Fruit fly (Drosophila melanogaster) whole organism, embryonic: ENCODE measurements around the gene yellow-e3.

ENCODE experiments used
- Asciz ChIP-seq: fragments of 200-800 bp; sonication (Bioruptor generic); optimal IDR thresholded peaks from 2 replicates; lab custom pipeline; 2017; ENCODE audit warnings: missing biosample characterization, mild to moderate bottlenecking, missing genetic modification characterization, missing genetic modification reagents
- Bdp1 ChIP-seq: fragments of 200-800 bp; sonication (Bioruptor generic); optimal IDR thresholded peaks from 3 replicates; lab custom pipeline; 2016; ENCODE audit warnings: missing biosample characterization, missing genetic modification characterization
- CG10147 ChIP-seq: fragments of 200-800 bp; sonication (Bioruptor generic); optimal IDR thresholded peaks from 2 replicates; lab custom pipeline; 2019; ENCODE audit warnings: missing biosample characterization, mild to moderate bottlenecking, missing genetic modification characterization, moderate library complexity
- CG12071 ChIP-seq: fragments of 200-800 bp; sonication (Bioruptor generic); optimal IDR thresholded peaks from 3 replicates; lab custom pipeline; 2018; ENCODE audit warnings: missing biosample characterization, mild to moderate bottlenecking, missing genetic modification characterization
- CG12769 ChIP-seq: fragments of 200-800 bp; sonication (Bioruptor generic); optimal IDR thresholded peaks from 2 replicates; lab custom pipeline; 2019; ENCODE audit warnings: missing biosample characterization, mild to moderate bottlenecking, missing genetic modification characterization, moderate library complexity
- CG14441 ChIP-seq: fragments of 200-800 bp; sonication (Bioruptor generic); IDR thresholded peaks from 2 replicates; pipeline ENCODE4 v1.3.6; 2022; ENCODE audit warnings: missing biosample characterization, missing genetic modification characterization
- CG1529 ChIP-seq: fragments of 200-800 bp; sonication (Bioruptor generic); optimal IDR thresholded peaks from 3 replicates; lab custom pipeline; 2018; ENCODE audit warnings: missing biosample characterization, missing genetic modification characterization
- CG15514 ChIP-seq: fragments of 200-800 bp; sonication (Bioruptor generic); optimal IDR thresholded peaks from 3 replicates; lab custom pipeline; 2017; ENCODE audit warnings: missing biosample characterization, missing genetic modification characterization, mild to moderate bottlenecking, moderate library complexity, missing genetic modification reagents
- CG1603 ChIP-seq: fragments of 200-800 bp; sonication (Bioruptor generic); optimal IDR thresholded peaks from 2 replicates; lab custom pipeline; 2019; ENCODE audit warnings: missing biosample characterization, mild to moderate bottlenecking, missing genetic modification characterization, moderate library complexity
- CG1792 ChIP-seq: fragments of 200-800 bp; sonication (Bioruptor generic); optimal IDR thresholded peaks from 2 replicates; lab custom pipeline; 2016; ENCODE audit warnings: missing biosample characterization, missing genetic modification characterization
- CG34376 ChIP-seq: fragments of 200-800 bp; sonication (Bioruptor generic); optimal IDR thresholded peaks from 2 replicates; lab custom pipeline; 2018; ENCODE audit warnings: missing biosample characterization, mild to moderate bottlenecking, missing genetic modification characterization
- CG42726 ChIP-seq: fragments of 200-800 bp; sonication (Bioruptor generic); IDR thresholded peaks from 2 replicates; pipeline ENCODE4 v1.3.6; 2022; ENCODE audit warnings: missing biosample characterization, missing genetic modification characterization; ENCODE audit not compliant: partially characterized antibody
- CG4282 ChIP-seq: fragments of 200-800 bp; sonication (Bioruptor generic); optimal IDR thresholded peaks from 2 replicates; lab custom pipeline; 2016; ENCODE audit warnings: missing biosample characterization, missing genetic modification characterization
- CG5953 ChIP-seq: fragments of 200-800 bp; sonication (Bioruptor generic); IDR thresholded peaks from 2 replicates; pipeline ENCODE4 v1.3.6; 2022; ENCODE audit warnings: missing biosample characterization, missing genetic modification characterization
- CG6683 ChIP-seq: fragments of 200-800 bp; sonication (Bioruptor generic); optimal IDR thresholded peaks from 2 replicates; lab custom pipeline; 2017; ENCODE audit warnings: missing biosample characterization, mild to moderate bottlenecking, missing genetic modification characterization, missing genetic modification reagents
- CG6765 ChIP-seq: fragments of 200-800 bp; sonication (Bioruptor generic); optimal IDR thresholded peaks from 3 replicates; lab custom pipeline; 2017; ENCODE audit warnings: missing biosample characterization, mild to moderate bottlenecking, missing genetic modification characterization
- CG8290 ChIP-seq, 3 experiments: fragments of 200-800 bp; sonication (Bioruptor generic); optimal IDR thresholded peaks; 2 replicates each; lab custom pipeline; 2016 to 2019; ENCODE audit warnings: missing biosample characterization in 3 of 3, missing genetic modification characterization in 3 of 3, mild to moderate bottlenecking in 2 of 3, moderate library complexity in 1 of 3
- CG9932 ChIP-seq: fragments of 200-800 bp; sonication (Bioruptor generic); IDR thresholded peaks from 2 replicates; pipeline ENCODE4 v1.3.6; 2022; ENCODE audit warnings: missing biosample characterization, missing genetic modification characterization
- Doc2 ChIP-seq: fragments of 200-800 bp; sonication (Bioruptor generic); IDR thresholded peaks from 2 replicates; pipeline ENCODE4 v1.3.6; 2022; ENCODE audit warnings: missing biosample characterization, missing genetic modification characterization
- Gsc ChIP-seq: fragments of 200-800 bp; sonication (Bioruptor generic); IDR thresholded peaks from 2 replicates; pipeline ENCODE4 v1.3.6; 2022; ENCODE audit warnings: missing biosample characterization, missing genetic modification characterization
- HLH4C ChIP-seq: fragments of 200-800 bp; sonication (Bioruptor generic); IDR thresholded peaks from 3 replicates; pipeline ENCODE4 v1.3.6; 2022; ENCODE audit warnings: missing biosample characterization, missing genetic modification characterization; ENCODE audit not compliant: partially characterized antibody
- Hmr ChIP-seq: fragments of 200-800 bp; sonication (Bioruptor generic); optimal IDR thresholded peaks from 3 replicates; lab custom pipeline; 2017; ENCODE audit warnings: mild to moderate bottlenecking, missing biosample characterization, missing genetic modification reagents, missing genetic modification characterization
- Med ChIP-seq: fragments of 200-800 bp; sonication (Bioruptor generic); peaks from one replicate; lab custom pipeline; 2016; ENCODE audit warnings: missing biosample characterization, missing genetic modification characterization, mild to moderate bottlenecking, inconsistent platforms, moderate library complexity
- Neu2 ChIP-seq: fragments of 200-800 bp; sonication (Bioruptor generic); optimal IDR thresholded peaks from 3 replicates; lab custom pipeline; 2016; ENCODE audit warnings: missing biosample characterization, missing genetic modification characterization, borderline replicate concordance
- Side ChIP-seq: fragments of 200-800 bp; sonication (Bioruptor generic); optimal IDR thresholded peaks from 2 replicates; lab custom pipeline; 2016; ENCODE audit warnings: missing biosample characterization, missing genetic modification characterization
- Sry-β ChIP-seq: fragments of 200-800 bp; sonication (Bioruptor generic); optimal IDR thresholded peaks from 2 replicates; lab custom pipeline; 2018; ENCODE audit warnings: missing biosample characterization, mild to moderate bottlenecking, missing genetic modification characterization, moderate library complexity
- abd-A ChIP-seq: fragments of 200-800 bp; sonication (Bioruptor generic); optimal IDR thresholded peaks from 3 replicates; lab custom pipeline; 2019; ENCODE audit warnings: missing biosample characterization, mild to moderate bottlenecking, missing genetic modification characterization, moderate library complexity
- aop ChIP-seq: fragments of 200-800 bp; sonication (Bioruptor generic); IDR thresholded peaks from 2 replicates; pipeline ENCODE4 v1.3.6; 2022; ENCODE audit warnings: missing biosample characterization, missing genetic modification characterization
- bowl ChIP-seq: fragments of 200-800 bp; sonication (Bioruptor generic); IDR thresholded peaks from 2 replicates; pipeline ENCODE4 v1.3.6; 2022; ENCODE audit warnings: missing biosample characterization, missing genetic modification characterization
- caup ChIP-seq: fragments of 200-800 bp; sonication (Bioruptor generic); optimal IDR thresholded peaks from 3 replicates; lab custom pipeline; 2017; ENCODE audit warnings: missing biosample characterization, mild to moderate bottlenecking, missing genetic modification characterization, moderate library complexity; ENCODE audit not compliant: severe bottlenecking
- dysf ChIP-seq: fragments of 200-800 bp; sonication (Bioruptor generic); IDR thresholded peaks from 3 replicates; pipeline ENCODE4 v1.3.6; 2022; ENCODE audit warnings: missing biosample characterization, missing genetic modification characterization
- eve ChIP-seq, 2 experiments: fragments of >200 bp; optimal IDR thresholded peaks; 2 replicates each; lab custom pipeline; 2017; ENCODE audit warnings: missing biosample characterization in 2 of 2, missing genetic modification characterization in 2 of 2
- eyg ChIP-seq: fragments of 200-800 bp; sonication (Bioruptor generic); optimal IDR thresholded peaks from 3 replicates; lab custom pipeline; 2016; ENCODE audit warnings: missing biosample characterization, missing genetic modification characterization
- fd64A ChIP-seq: fragments of 200-800 bp; sonication (Bioruptor generic); optimal IDR thresholded peaks from 3 replicates; lab custom pipeline; 2018; ENCODE audit warnings: missing biosample characterization, mild to moderate bottlenecking, missing genetic modification characterization
- inv ChIP-seq: fragments of 200-800 bp; sonication (Bioruptor generic); IDR thresholded peaks from 2 replicates; pipeline ENCODE4 v1.3.6; 2022; ENCODE audit warnings: missing biosample characterization, missing genetic modification characterization; ENCODE audit not compliant: partially characterized antibody
- luna ChIP-seq: fragments of 200-800 bp; sonication (Bioruptor generic); optimal IDR thresholded peaks from 2 replicates; lab custom pipeline; 2016; ENCODE audit warnings: missing biosample characterization, missing genetic modification characterization
- p53 ChIP-seq: fragments of 200-800 bp; sonication (Bioruptor generic); optimal IDR thresholded peaks from 2 replicates; lab custom pipeline; 2016; ENCODE audit warnings: missing biosample characterization, missing genetic modification characterization
- pfk ChIP-seq: fragments of 200-800 bp; sonication (Bioruptor generic); optimal IDR thresholded peaks from 2 replicates; lab custom pipeline; 2018; ENCODE audit warnings: missing biosample characterization, mild to moderate bottlenecking, missing genetic modification characterization, moderate library complexity
- pnt ChIP-seq: fragments of 200-800 bp; sonication (Bioruptor generic); optimal IDR thresholded peaks from 3 replicates; lab custom pipeline; 2016; ENCODE audit warnings: missing biosample characterization, missing genetic modification characterization
- pros ChIP-seq: fragments of 200-800 bp; sonication (Bioruptor generic); optimal IDR thresholded peaks from 3 replicates; lab custom pipeline; 2019; ENCODE audit warnings: missing biosample characterization, mild to moderate bottlenecking, missing genetic modification characterization, moderate library complexity
- pum ChIP-seq: fragments of 200-800 bp; sonication (Bioruptor generic); optimal IDR thresholded peaks from 2 replicates; lab custom pipeline; 2016; ENCODE audit warnings: missing biosample characterization, missing genetic modification characterization
- schlank ChIP-seq: fragments of 200-800 bp; sonication (Bioruptor generic); optimal IDR thresholded peaks from 2 replicates; lab custom pipeline; 2018; ENCODE audit warnings: missing biosample characterization, mild to moderate bottlenecking, missing genetic modification characterization
- sd ChIP-seq: fragments of 200-800 bp; sonication (Bioruptor generic); optimal IDR thresholded peaks from 3 replicates; lab custom pipeline; 2018; ENCODE audit warnings: missing biosample characterization, mild to moderate bottlenecking, missing genetic modification characterization, moderate library complexity
- sens-2 ChIP-seq: fragments of 200-800 bp; sonication (Bioruptor generic); IDR thresholded peaks from 2 replicates; pipeline ENCODE4 v1.3.6; 2022; ENCODE audit warnings: missing biosample characterization, missing genetic modification characterization
- so ChIP-seq: fragments of 200-800 bp; sonication (Bioruptor generic); IDR thresholded peaks from 3 replicates; pipeline ENCODE4 v1.3.6; 2022; ENCODE audit warnings: missing biosample characterization, missing genetic modification characterization
- tin ChIP-seq: fragments of 200-800 bp; sonication (Bioruptor generic); optimal IDR thresholded peaks from 3 replicates; lab custom pipeline; 2016; ENCODE audit warnings: missing biosample characterization, missing genetic modification characterization
- usp ChIP-seq: fragments of >200 bp; optimal IDR thresholded peaks from 2 replicates; lab custom pipeline; 2017; ENCODE audit warnings: missing biosample characterization, missing genetic modification characterization

Gene yellow-e3

DNA sequence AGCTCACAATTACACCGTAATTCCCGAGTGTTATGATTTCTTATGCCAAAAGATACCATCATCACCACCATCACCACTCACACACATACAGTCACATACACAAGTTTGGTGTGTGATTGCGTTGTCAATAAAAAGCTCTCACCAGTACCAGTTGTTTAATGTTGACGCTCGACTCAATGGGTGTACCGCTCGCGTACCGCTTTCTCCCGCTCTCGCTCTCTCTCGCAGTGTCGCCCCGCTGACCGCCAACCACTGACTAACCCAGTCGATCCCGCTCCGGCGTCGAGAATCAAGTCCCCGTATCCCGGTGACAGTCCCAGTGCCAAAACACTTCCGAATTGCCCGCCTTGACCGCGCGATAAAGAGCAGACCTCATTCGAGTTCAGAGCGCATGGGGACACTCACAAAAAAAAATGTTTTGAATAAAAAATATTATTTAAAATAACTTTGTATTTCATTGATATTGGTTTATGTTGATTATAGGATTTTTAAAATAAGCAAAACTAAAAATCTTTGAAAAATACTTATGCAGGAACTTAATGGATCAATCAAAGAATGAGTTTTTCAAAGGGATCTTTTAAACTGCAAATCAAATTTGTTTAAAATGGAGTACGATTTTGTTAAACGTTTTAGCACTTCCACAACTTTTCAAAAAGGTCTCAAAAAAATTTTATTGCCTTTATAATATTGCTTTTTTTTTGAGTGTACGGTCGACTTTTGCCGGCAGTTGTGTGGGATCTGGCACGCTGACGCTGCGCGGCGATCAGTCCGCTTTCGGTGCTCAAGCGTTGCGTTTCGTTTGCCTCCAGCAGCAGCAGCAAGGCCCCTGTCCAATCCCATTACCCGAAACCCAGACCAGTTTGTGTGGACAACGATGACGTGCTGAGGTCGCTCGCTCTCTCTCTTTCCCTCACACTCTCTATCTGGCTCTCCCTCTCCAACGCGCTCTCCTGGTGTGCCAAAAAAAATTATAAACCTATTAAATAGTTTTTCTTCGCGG is 40.2 kb downstream of the yellow-e3 start, which contains the start of gene Dic1 (continued):
- TF ChIP-seq tin (GFP tag; lab: Kevin White, UChicago) (peak; percentile 97), CG5953 (GFP tag; lab: Robert Waterston, UW) (peak; percentile 74), CG34376 (GFP tag; lab: Kevin White, UChicago) (peak; percentile 91), Asciz (GFP tag; lab: Kevin White, UChicago) (peak; percentile 99), CG1529 (GFP tag; lab: Kevin White, UChicago) (peak; percentile 94), CG1792 (GFP tag; lab: Kevin White, UChicago) (peak; percentile 84), CG15514 (GFP tag; lab: Kevin White, UChicago) (peak; percentile 90), CG8290 (GFP tag; optimal IDR thresholded peaks at IDR 0.05; lab: Kevin White, UChicago) (peak; percentile 75), CG8290 (tag; optimal IDR thresholded peaks at IDR 0.05; lab: Kevin White, UChicago) (peak in 1 of 2 experiments; percentile 74), CG1603 (tag; lab: Kevin White, UChicago) (peak; percentile 67), inv (GFP tag; lab: Robert Waterston, UW) (no peak; the same call in 1 of the 2 replicates), so (GFP tag; lab: Robert Waterston, UW) (peak; percentile 86), bowl (peak; percentile 48; the same call in 1 of the 2 replicates), pfk (GFP tag; lab: Kevin White, UChicago) (peak; percentile 29), Sry-β (GFP tag; lab: Kevin White, UChicago) (peak; percentile 63), CG10147 (peak; percentile 98), dysf (peak; percentile 96), Side (peak; percentile 76), usp (GFP tag; lab: Kevin White, UChicago) (no peak), sd (tag; lab: Kevin White, UChicago) (peak; percentile 83), pnt (GFP tag; lab: Kevin White, UChicago) (peak; percentile 88), luna (GFP tag; lab: Kevin White, UChicago) (peak; percentile 83), CG4282 (peak; percentile 71), caup (GFP tag; lab: Kevin White, UChicago) (peak; percentile 97), sens-2 (GFP tag; lab: Robert Waterston, UW) (peak; percentile 78; the same call in 1 of the 2 replicates), p53 (GFP tag; lab: Kevin White, UChicago) (peak; percentile 66), aop (GFP tag; lab: Robert Waterston, UW) (peak; percentile 90), Hmr (GFP tag; lab: Kevin White, UChicago) (peak; percentile 98), CG9932 (peak; percentile 94), fd64A (GFP tag; lab: Kevin White, UChicago) (peak; percentile 18), Doc2 (GFP tag; lab: Robert Waterston, UW) (0 out of 2 replicates have a peak, but pooled peaks have one; percentile 37), CG12071 (peak; percentile 89)

DNA sequence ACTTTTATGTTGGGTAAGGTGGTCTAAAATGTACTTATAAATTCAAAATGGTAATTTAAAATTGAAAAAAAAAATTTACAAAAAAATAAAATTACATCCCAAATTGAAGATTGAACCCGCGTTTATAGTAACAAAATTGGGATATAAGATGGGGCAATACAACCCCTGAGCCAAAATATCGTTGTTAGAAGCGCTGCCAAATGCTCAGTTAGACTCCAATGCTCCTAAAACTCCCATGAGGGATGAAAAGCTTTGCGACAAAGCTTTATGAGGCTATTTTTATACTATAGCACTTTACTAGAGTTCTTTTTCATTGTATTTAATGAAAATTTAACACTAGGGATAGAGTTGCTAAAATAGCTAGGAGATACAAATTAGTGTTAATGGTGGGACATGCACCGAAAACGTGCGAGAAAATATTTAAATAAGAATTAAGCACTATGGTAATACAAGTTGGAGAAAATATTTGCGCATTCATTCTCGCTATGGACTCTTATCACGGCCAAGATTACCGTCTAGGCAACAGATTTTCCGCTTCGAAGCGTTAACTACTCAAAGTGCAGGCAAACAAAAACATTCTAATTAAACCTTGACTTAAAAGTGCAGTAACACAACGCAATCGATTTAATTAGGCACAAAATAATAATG is 41.2 kb downstream of the yellow-e3 start:
- TF ChIP-seq CG42726 (no peak), CG12769 (tag; lab: Kevin White, UChicago) (no peak), Gsc (GFP tag; lab: Robert Waterston, UW) (no peak), pum (GFP tag; lab: Kevin White, UChicago) (no peak), Bdp1 (GFP tag; lab: Kevin White, UChicago) (peak; percentile 96), CG14441 (GFP tag; lab: Robert Waterston, UW) (no peak), Med (GFP tag; lab: Kevin White, UChicago) (peak; percentile 23), CG6765 (GFP tag; lab: Kevin White, UChicago) (no peak), eyg (GFP tag; lab: Kevin White, UChicago) (no peak), pros (GFP tag; lab: Kevin White, UChicago) (no peak), Neu2 (GFP tag; lab: Kevin White, UChicago) (no peak), schlank (tag; lab: Kevin White, UChicago) (no peak), abd-A (no peak), HLH4C (GFP tag; lab: Robert Waterston, UW) (0 out of 3 replicates have a peak, but pooled peaks have one; percentile 44), eve (GFP tag; optimal IDR thresholded peaks at IDR 0.05; lab: Kevin White, UChicago) (peak in 1 of 2 experiments; percentile 80), CG6683 (GFP tag; lab: Kevin White, UChicago) (no peak)
